Fruit fly (Drosophila melanogaster) whole organism, embryonic: ENCODE results near the gene CG14431.

Source experiments
- Abd-B ChIP-seq: fragments of 200-800 bp; sonication (Bioruptor generic); optimal IDR thresholded peaks from 2 replicates; lab custom pipeline; 2018; ENCODE audit warnings: missing biosample characterization, mild to moderate bottlenecking, missing genetic modification characterization, moderate library complexity
- Aef1 ChIP-seq: fragments of 200-800 bp; sonication (Bioruptor generic); IDR thresholded peaks from 3 replicates; pipeline ENCODE4 v1.3.6; 2022; ENCODE audit warnings: missing biosample characterization, missing genetic modification characterization
- Atf6 ChIP-seq: fragments of 200-800 bp; sonication (Bioruptor generic); IDR thresholded peaks from 2 replicates; pipeline ENCODE4 v1.3.6; 2022; ENCODE audit warnings: missing biosample characterization, missing genetic modification characterization
- B-H1 ChIP-seq: fragments of 200-800 bp; sonication (Bioruptor generic); IDR thresholded peaks from 3 replicates; pipeline ENCODE4 v1.3.6; 2022; ENCODE audit warnings: missing biosample characterization, missing genetic modification characterization
- BtbVII ChIP-seq: fragments of 200-800 bp; sonication (Bioruptor generic); optimal IDR thresholded peaks from 3 replicates; lab custom pipeline; 2017; ENCODE audit warnings: missing biosample characterization, mild to moderate bottlenecking, missing genetic modification characterization
- CG11247 ChIP-seq: fragments of 200-800 bp; sonication (Bioruptor generic); IDR thresholded peaks from 2 replicates; pipeline ENCODE4 v1.3.6; 2022; ENCODE audit warnings: missing biosample characterization, missing genetic modification characterization
- CG11560 ChIP-seq: fragments of 200-800 bp; sonication (Bioruptor generic); IDR thresholded peaks from 3 replicates; pipeline ENCODE4 v1.3.6; 2022; ENCODE audit warnings: missing biosample characterization, missing genetic modification characterization
- CG11695 ChIP-seq: fragments of 200-800 bp; sonication (Bioruptor generic); IDR thresholded peaks from 3 replicates; pipeline ENCODE4 v1.3.6; 2022; ENCODE audit warnings: missing biosample characterization, missing genetic modification characterization
- CG12659 ChIP-seq: fragments of 200-800 bp; sonication (Bioruptor generic); optimal IDR thresholded peaks from 3 replicates; lab custom pipeline; 2017; ENCODE audit warnings: mild to moderate bottlenecking, missing biosample characterization, missing genetic modification reagents, missing genetic modification characterization
- CG12744 ChIP-seq: fragments of 200-800 bp; sonication (Bioruptor generic); optimal IDR thresholded peaks from 2 replicates; lab custom pipeline; 2016; ENCODE audit warnings: missing biosample characterization, missing genetic modification characterization
- CG14050 ChIP-seq: fragments of 200-800 bp; sonication (Bioruptor generic); IDR thresholded peaks from 3 replicates; pipeline ENCODE4 v1.3.6; 2022; ENCODE audit warnings: missing biosample characterization, missing genetic modification characterization
- CG14710 ChIP-seq: fragments of 200-800 bp; sonication (Bioruptor generic); optimal IDR thresholded peaks from 3 replicates; lab custom pipeline; 2019; ENCODE audit warnings: missing biosample characterization, mild to moderate bottlenecking, missing genetic modification characterization, moderate library complexity
- CG2120 ChIP-seq: fragments of 200-800 bp; sonication (Bioruptor generic); optimal IDR thresholded peaks from 3 replicates; lab custom pipeline; 2016; ENCODE audit warnings: missing biosample characterization, missing genetic modification characterization
- CG30020 ChIP-seq: fragments of 200-800 bp; optimal IDR thresholded peaks from 2 replicates; lab custom pipeline; 2019; ENCODE audit warnings: missing biosample characterization, mild to moderate bottlenecking, missing genetic modification characterization, moderate library complexity
- CG31388 ChIP-seq: fragments of 200-800 bp; sonication (Bioruptor generic); optimal IDR thresholded peaks from 2 replicates; lab custom pipeline; 2016; ENCODE audit warnings: missing biosample characterization, missing genetic modification characterization
- CG33213 ChIP-seq: fragments of 200-800 bp; sonication (Bioruptor generic); optimal IDR thresholded peaks from 3 replicates; lab custom pipeline; 2016; ENCODE audit warnings: missing biosample characterization, missing genetic modification characterization
- CG42726 ChIP-seq: fragments of 200-800 bp; sonication (Bioruptor generic); IDR thresholded peaks from 2 replicates; pipeline ENCODE4 v1.3.6; 2022; ENCODE audit warnings: missing biosample characterization, missing genetic modification characterization; ENCODE audit not compliant: partially characterized antibody
- CG5245 ChIP-seq: fragments of 200-800 bp; sonication (Bioruptor generic); optimal IDR thresholded peaks from 3 replicates; lab custom pipeline; 2016; ENCODE audit warnings: missing biosample characterization, missing genetic modification characterization
- CG7271 ChIP-seq: fragments of 200-800 bp; sonication (Bioruptor generic); optimal IDR thresholded peaks from 2 replicates; lab custom pipeline; 2018; ENCODE audit warnings: missing biosample characterization, mild to moderate bottlenecking, missing genetic modification characterization, moderate library complexity
- CG9727 ChIP-seq: fragments of 200-800 bp; sonication (Bioruptor generic); optimal IDR thresholded peaks from 3 replicates; lab custom pipeline; 2017; ENCODE audit warnings: missing biosample characterization, mild to moderate bottlenecking, missing genetic modification characterization
- Camta ChIP-seq: fragments of 200-800 bp; sonication (Bioruptor generic); optimal IDR thresholded peaks from 2 replicates; lab custom pipeline; 2016; ENCODE audit warnings: missing biosample characterization, missing genetic modification characterization
- D19B ChIP-seq: fragments of 200-800 bp; sonication (Bioruptor generic); optimal IDR thresholded peaks from 2 replicates; lab custom pipeline; 2017; ENCODE audit warnings: missing biosample characterization, mild to moderate bottlenecking, missing genetic modification characterization
- Dad ChIP-seq: fragments of 200-800 bp; sonication (Bioruptor generic); optimal IDR thresholded peaks from 3 replicates; lab custom pipeline; 2016; ENCODE audit warnings: missing biosample characterization, missing genetic modification characterization
- HHEX ChIP-seq: fragments of 200-800 bp; sonication (Bioruptor generic); optimal IDR thresholded peaks from 3 replicates; lab custom pipeline; 2017; ENCODE audit warnings: missing biosample characterization, mild to moderate bottlenecking, missing genetic modification characterization, missing genetic modification reagents
- Sry-β ChIP-seq: fragments of 200-800 bp; sonication (Bioruptor generic); optimal IDR thresholded peaks from 2 replicates; lab custom pipeline; 2018; ENCODE audit warnings: missing biosample characterization, mild to moderate bottlenecking, missing genetic modification characterization, moderate library complexity
- ac ChIP-seq: fragments of 200-800 bp; sonication (Bioruptor generic); optimal IDR thresholded peaks from 3 replicates; lab custom pipeline; 2017; ENCODE audit warnings: missing biosample characterization, mild to moderate bottlenecking, missing genetic modification characterization
- al ChIP-seq: fragments of 200-800 bp; sonication (Bioruptor generic); IDR thresholded peaks from 2 replicates; pipeline ENCODE4 v1.3.6; 2022; ENCODE audit warnings: missing biosample characterization, missing genetic modification characterization
- cg ChIP-seq: fragments of 200-800 bp; sonication (Bioruptor generic); optimal IDR thresholded peaks from 3 replicates; lab custom pipeline; 2019; ENCODE audit warnings: missing biosample characterization, mild to moderate bottlenecking, missing genetic modification characterization, moderate library complexity
- chn ChIP-seq: fragments of 200-800 bp; sonication (Bioruptor generic); optimal IDR thresholded peaks from 2 replicates; lab custom pipeline; 2016; ENCODE audit warnings: missing biosample characterization, missing genetic modification characterization
- dan ChIP-seq: fragments of 200-800 bp; sonication (Bioruptor generic); IDR thresholded peaks from 2 replicates; pipeline ENCODE4 v1.3.6; 2022; ENCODE audit warnings: missing biosample characterization, missing genetic modification characterization
- danr ChIP-seq: fragments of 200-800 bp; sonication (Bioruptor generic); IDR thresholded peaks from 2 replicates; pipeline ENCODE4 v1.3.6; 2022; ENCODE audit warnings: missing biosample characterization, missing genetic modification characterization
- dysf ChIP-seq: fragments of 200-800 bp; sonication (Bioruptor generic); IDR thresholded peaks from 3 replicates; pipeline ENCODE4 v1.3.6; 2022; ENCODE audit warnings: missing biosample characterization, missing genetic modification characterization
- ewg ChIP-seq: fragments of 200-800 bp; sonication (Bioruptor generic); optimal IDR thresholded peaks from 3 replicates; lab custom pipeline; 2017; ENCODE audit warnings: mild to moderate bottlenecking, missing biosample characterization, missing genetic modification reagents, missing genetic modification characterization
- fd102C ChIP-seq: fragments of 200-800 bp; sonication (Bioruptor generic); optimal IDR thresholded peaks from 2 replicates; lab custom pipeline; 2018; ENCODE audit warnings: missing biosample characterization, mild to moderate bottlenecking, missing genetic modification characterization, moderate library complexity
- gt ChIP-seq: fragments of 200-800 bp; sonication (Bioruptor generic); IDR thresholded peaks from 2 replicates; pipeline ENCODE4 v1.3.6; 2022; ENCODE audit warnings: missing biosample characterization, missing genetic modification characterization
- ind ChIP-seq: fragments of 200-800 bp; sonication (Bioruptor generic); optimal IDR thresholded peaks from 3 replicates; lab custom pipeline; 2016; ENCODE audit warnings: missing biosample characterization, missing genetic modification characterization
- kni ChIP-seq: fragments of 200-800 bp; sonication (Bioruptor generic); optimal IDR thresholded peaks from 3 replicates; lab custom pipeline; 2017; ENCODE audit warnings: mild to moderate bottlenecking, missing biosample characterization, missing genetic modification reagents, missing genetic modification characterization
- lola ChIP-seq, 3 experiments: fragments of >200 bp in 2 of 3; fragments of 200-800 bp in 1 of 3; sonication (Bioruptor generic) in 1 of 3; optimal IDR thresholded peaks; 2 replicates each; lab custom pipeline; 2017 to 2019; ENCODE audit warnings: missing biosample characterization in 3 of 3, missing genetic modification characterization in 3 of 3, mild to moderate bottlenecking in 1 of 3, moderate library complexity in 1 of 3
- nau ChIP-seq: fragments of 200-800 bp; sonication (Bioruptor generic); optimal IDR thresholded peaks from 3 replicates; lab custom pipeline; 2017; ENCODE audit warnings: missing biosample characterization, mild to moderate bottlenecking, missing genetic modification characterization, missing genetic modification reagents
- nerfin-2 ChIP-seq: fragments of 200-800 bp; sonication (Bioruptor generic); IDR thresholded peaks from 2 replicates; pipeline ENCODE4 v1.3.6; 2022; ENCODE audit warnings: missing biosample characterization, missing genetic modification characterization; ENCODE audit not compliant: partially characterized antibody
- nmo ChIP-seq: fragments of 200-800 bp; sonication (Bioruptor generic); optimal IDR thresholded peaks from 2 replicates; lab custom pipeline; 2018; ENCODE audit warnings: missing biosample characterization, mild to moderate bottlenecking, missing genetic modification characterization, moderate library complexity
- pan ChIP-seq, 4 experiments: fragments of >200 bp in 3 of 4; fragments of 200-800 bp in 1 of 4; sonication (Bioruptor generic) in 1 of 4; optimal IDR thresholded peaks in 3 of 4; IDR thresholded peaks in 1 of 4; 2 replicates each; pipeline versions ENCODE4 v1.3.6 to Lab custom; 2017 to 2022; ENCODE audit warnings: missing biosample characterization in 2 of 4, missing genetic modification characterization in 2 of 4, mixed read lengths in 1 of 4
- pb ChIP-seq: fragments of 200-800 bp; sonication (Bioruptor generic); optimal IDR thresholded peaks from 3 replicates; lab custom pipeline; 2016; ENCODE audit warnings: missing biosample characterization, missing genetic modification characterization
- pros ChIP-seq: fragments of 200-800 bp; sonication (Bioruptor generic); optimal IDR thresholded peaks from 3 replicates; lab custom pipeline; 2019; ENCODE audit warnings: missing biosample characterization, mild to moderate bottlenecking, missing genetic modification characterization, moderate library complexity
- run ChIP-seq: fragments of 200-800 bp; sonication (Bioruptor generic); optimal IDR thresholded peaks from 3 replicates; lab custom pipeline; 2018; ENCODE audit warnings: missing biosample characterization, mild to moderate bottlenecking, missing genetic modification characterization
- slou ChIP-seq: fragments of 200-800 bp; sonication (Bioruptor generic); optimal IDR thresholded peaks from 3 replicates; lab custom pipeline; 2016; ENCODE audit warnings: missing biosample characterization, missing genetic modification characterization
- tgo ChIP-seq: fragments of 200-800 bp; sonication (Bioruptor generic); IDR thresholded peaks from 3 replicates; pipeline ENCODE4 v1.3.6; 2022; ENCODE audit warnings: missing biosample characterization, missing genetic modification characterization
- twi ChIP-seq: fragments of 200-800 bp; optimal IDR thresholded peaks from 2 replicates; lab custom pipeline; 2019; ENCODE audit warnings: missing biosample characterization, mild to moderate bottlenecking, missing genetic modification characterization, moderate library complexity

Gene CG14431

DNA sequence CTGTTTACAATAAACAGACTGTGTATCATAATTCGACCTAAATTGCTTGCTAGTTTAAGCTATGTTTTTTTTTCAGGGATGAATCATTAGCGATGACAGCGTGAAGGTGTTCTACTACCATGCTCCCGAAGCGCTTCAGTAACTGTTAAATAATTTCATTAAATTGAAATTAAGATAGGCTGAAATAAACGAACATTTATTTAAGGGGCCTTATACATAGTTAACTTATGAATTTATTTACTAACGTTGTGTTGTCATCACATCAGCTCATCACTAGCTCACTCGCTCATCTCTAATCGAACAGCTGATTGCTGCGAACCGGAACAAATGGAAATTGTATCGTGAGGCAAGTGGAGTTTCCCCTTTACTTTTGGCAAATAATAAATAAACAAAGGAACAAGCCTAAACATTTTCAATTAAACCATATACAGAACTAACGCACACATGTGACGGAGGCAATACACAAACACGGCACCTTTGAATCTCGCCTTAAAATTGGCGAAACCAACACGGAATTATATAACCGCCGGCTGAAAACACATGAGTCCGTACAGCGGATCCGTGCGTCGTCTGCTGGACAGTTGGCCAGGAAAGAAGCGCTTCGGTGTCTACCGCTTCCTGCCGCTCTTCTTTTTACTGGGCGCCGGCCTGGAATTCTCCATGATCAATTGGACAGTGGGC, 103.1 kb downstream of the CG14431 start, which contains the start of the genes cm, sloth1 and sloth2 (continued):
- TF ChIP-seq ewg (peak; percentile 64), pros (GFP tag; lab: Kevin White, UChicago) (peak; percentile 5), Sry-β (GFP tag; lab: Kevin White, UChicago) (peak; percentile 69), dysf (GFP tag; lab: Robert Waterston, UW) (peak; percentile 88), Atf6 (GFP tag; lab: Robert Waterston, UW) (peak; percentile 72), twi (peak; percentile 78), CG31388 (GFP tag; lab: Kevin White, UChicago) (peak; percentile 41), nau (GFP tag; lab: Kevin White, UChicago) (peak; percentile 63), danr (GFP tag; lab: Robert Waterston, UW) (peak; percentile 62), CG14710 (tag; lab: Kevin White, UChicago) (peak; percentile 85), CG42726 (GFP tag; lab: Robert Waterston, UW) (peak; percentile 64), kni (GFP tag; lab: Kevin White, UChicago) (peak; percentile 74), dan (peak; percentile 53; the same call in 1 of the 2 replicates), ac (GFP tag; lab: Kevin White, UChicago) (no peak), Camta (GFP tag; lab: Kevin White, UChicago) (peak; percentile 85), ind (GFP tag; lab: Kevin White, UChicago) (peak; percentile 85), pan (optimal IDR thresholded peaks at IDR 0.05; lab: Kevin White, UChicago) (no peak), pan (GFP tag; optimal IDR thresholded peaks at IDR 0.05 in 1 of 2, IDR thresholded peaks at IDR 0.05 in 1 of 2) (peak in 1 of 2 experiments; percentile 88), CG30020 (peak; percentile 69), run (tag; lab: Kevin White, UChicago) (peak; percentile 53), nmo (peak; percentile 92), BtbVII (GFP tag; lab: Kevin White, UChicago) (peak; percentile 40), CG11560 (tag; lab: Robert Waterston, UW) (peak; percentile 52; the same call in 1 of the 3 replicates), CG33213 (GFP tag; lab: Kevin White, UChicago) (peak; percentile 83), nerfin-2 (GFP tag; lab: Robert Waterston, UW) (peak; percentile 69), D19B (GFP tag; lab: Kevin White, UChicago) (peak; percentile 54), CG9727 (GFP tag; lab: Kevin White, UChicago) (peak; percentile 81), tgo (GFP tag; lab: Robert Waterston, UW) (peak; percentile 85), Aef1 (GFP tag; lab: Robert Waterston, UW) (peak; percentile 87), al (GFP tag; lab: Robert Waterston, UW) (peak; percentile 90), chn (GFP tag; lab: Kevin White, UChicago) (peak; percentile 92), cg (no peak), CG11695 (GFP tag; lab: Robert Waterston, UW) (peak; percentile 71; the same call in 1 of the 3 replicates), CG14050 (GFP tag; lab: Robert Waterston, UW) (peak; percentile 83), CG12659 (GFP tag; lab: Kevin White, UChicago) (peak; percentile 86), Abd-B (GFP tag; lab: Kevin White, UChicago) (peak; percentile 75), gt (peak; percentile 72), CG5245 (GFP tag; lab: Kevin White, UChicago) (peak; percentile 60), fd102C (GFP tag; lab: Kevin White, UChicago) (peak; percentile 57), slou (GFP tag; lab: Kevin White, UChicago) (peak; percentile 72), pb (peak; percentile 50), HHEX (GFP tag; lab: Kevin White, UChicago) (peak; percentile 75), Dad (GFP tag; lab: Kevin White, UChicago) (peak; percentile 84), CG7271 (tag; lab: Kevin White, UChicago) (peak; percentile 69), CG2120 (peak; percentile 95), CG12744 (peak; percentile 79), CG11247 (GFP tag; lab: Robert Waterston, UW) (peak; percentile 83), B-H1 (GFP tag; lab: Robert Waterston, UW) (peak; percentile 70), lola (GFP tag; optimal IDR thresholded peaks at IDR 0.05; lab: Kevin White, UChicago) (peak in 1 of 3 experiments; percentile 86)
